Worm (Caenorhabditis elegans): ENCODE measurements around the gene C55C3.73.

DNA sequence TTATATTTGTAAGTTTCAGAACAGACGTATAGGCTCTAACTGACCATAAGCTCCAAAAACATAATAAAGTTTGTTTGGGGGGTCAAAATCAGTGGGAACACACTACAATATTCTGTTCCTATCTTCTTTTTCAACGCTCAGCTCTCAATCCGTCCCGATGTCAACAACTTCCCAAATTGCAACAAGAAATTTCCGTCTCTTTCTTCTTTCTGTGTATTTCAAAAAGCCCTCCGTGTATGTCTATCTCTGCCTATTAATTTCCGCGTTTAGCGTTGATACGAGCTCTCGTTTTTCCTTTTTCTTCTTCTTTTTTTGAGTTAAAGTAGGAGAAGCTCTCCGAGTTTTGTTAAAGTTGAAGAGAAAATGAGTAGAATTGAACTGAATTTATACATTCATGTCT, 20.4 kb upstream of the C55C3.73 start:
- TF ChIP-seq lsy-2 (tag; optimal IDR thresholded peaks at IDR 0.05): no peak
- peak; percentile 70 for TF ChIP-seq fkh-10 (GFP tag; optimal IDR thresholded peaks at IDR 0.05)
- no peak for TF ChIP-seq aly-2 (tag; optimal IDR thresholded peaks at IDR 0.05)
- TF ChIP-seq lir-3 (tag; optimal IDR thresholded peaks at IDR 0.05; ENCODE audit: poor library complexity): no peak
- no peak for TF ChIP-seq efl-1 (optimal IDR thresholded peaks at IDR 0.05)
- no peak for TF ChIP-seq efl-1 (GFP tag; optimal IDR thresholded peaks at IDR 0.05 in 1 of 2)
- TF ChIP-seq mdl-1 (tag; optimal IDR thresholded peaks at IDR 0.05): no peak
- no peak for TF ChIP-seq F16B12.6 (tag; optimal IDR thresholded peaks at IDR 0.05)
- TF ChIP-seq ztf-11 (tag; optimal IDR thresholded peaks at IDR 0.05): no peak
- TF ChIP-seq unc-62 (GFP tag; optimal IDR thresholded peaks at IDR 0.05): no peak
- no peak for TF ChIP-seq zip-4 (GFP tag; optimal IDR thresholded peaks at IDR 0.05)
- TF ChIP-seq blmp-1 (tag; optimal IDR thresholded peaks at IDR 0.05): no peak

Measured in whole organism, L1 larva.